Worm (Caenorhabditis elegans): Measurements from ENCODE around the gene C48B4.9.

- no peak for TF ChIP-seq flt-1 (GFP tag; IDR thresholded peaks at IDR 0.05)
- TF ChIP-seq ama-1 (optimal IDR thresholded peaks at IDR 0.05): no peak
- TF ChIP-seq scrt-1 (GFP tag; IDR thresholded peaks at IDR 0.05): no peak
- no peak for TF ChIP-seq pes-1 (GFP tag; IDR thresholded peaks at IDR 0.05)
- TF ChIP-seq tbx-11 (GFP tag; IDR thresholded peaks at IDR 0.05): no peak
- TF ChIP-seq hmg-4 (GFP tag; optimal IDR thresholded peaks at IDR 0.05): no peak
- TF ChIP-seq tbx-37 (GFP tag; conservative IDR thresholded peaks at IDR 0.05): no peak
- no peak for TF ChIP-seq sea-1 (GFP tag; conservative IDR thresholded peaks at IDR 0.05)
- TF ChIP-seq B0310.2 (tag; optimal IDR thresholded peaks at IDR 0.05): no peak
- TF ChIP-seq ceh-36 (tag; optimal IDR thresholded peaks at IDR 0.05): no peak
- no peak for TF ChIP-seq ets-7 (tag; optimal IDR thresholded peaks at IDR 0.05)
These were observed 32.4 kb upstream of the C48B4.9 start, which contains the start of gene rom-2 for ce11 chrIII:9595563-9595962.
